Fruit fly (Drosophila melanogaster) whole organism, embryonic: ENCODE measurements around the gene nst.

Source experiments
- ATbp ChIP-seq: fragments of 200-800 bp; sonication (Bioruptor generic); optimal IDR thresholded peaks from 2 replicates; lab custom pipeline; 2017; ENCODE audit warnings: missing biosample characterization, mild to moderate bottlenecking, missing genetic modification characterization, missing genetic modification reagents
- Atf-2 ChIP-seq: fragments of 200-800 bp; sonication (Bioruptor generic); optimal IDR thresholded peaks from 2 replicates; lab custom pipeline; 2016; ENCODE audit warnings: missing biosample characterization, missing genetic modification characterization
- CG10209 ChIP-seq: fragments of 200-800 bp; sonication (Bioruptor generic); optimal IDR thresholded peaks from 3 replicates; lab custom pipeline; 2017; ENCODE audit warnings: missing biosample characterization, mild to moderate bottlenecking, missing genetic modification characterization, missing genetic modification reagents
- CG10431 ChIP-seq: fragments of 200-800 bp; sonication (Bioruptor generic); optimal IDR thresholded peaks from 3 replicates; lab custom pipeline; 2018; ENCODE audit warnings: missing biosample characterization, mild to moderate bottlenecking, missing genetic modification characterization
- CG13775 ChIP-seq: fragments of 200-800 bp; sonication (Bioruptor generic); optimal IDR thresholded peaks from 3 replicates; lab custom pipeline; 2017; ENCODE audit warnings: missing biosample characterization, mild to moderate bottlenecking, missing genetic modification characterization
- CG14014 ChIP-seq: fragments of 200-800 bp; sonication (Bioruptor generic); IDR thresholded peaks from 2 replicates; pipeline ENCODE4 v1.3.6; 2022; ENCODE audit warnings: missing biosample characterization, missing genetic modification characterization
- CG17802 ChIP-seq: fragments of 200-800 bp; sonication (Bioruptor generic); optimal IDR thresholded peaks from 2 replicates; lab custom pipeline; 2018; ENCODE audit warnings: missing biosample characterization, mild to moderate bottlenecking, missing genetic modification characterization, moderate library complexity
- CG2875 ChIP-seq: fragments of 200-800 bp; sonication (Bioruptor generic); optimal IDR thresholded peaks from 2 replicates; lab custom pipeline; 2017; ENCODE audit warnings: missing biosample characterization, mild to moderate bottlenecking, missing genetic modification characterization, missing genetic modification reagents
- CG30403 ChIP-seq: fragments of 200-800 bp; sonication (Bioruptor generic); optimal IDR thresholded peaks from 3 replicates; lab custom pipeline; 2016; ENCODE audit warnings: missing biosample characterization, missing genetic modification characterization
- CG33213 ChIP-seq: fragments of 200-800 bp; sonication (Bioruptor generic); optimal IDR thresholded peaks from 3 replicates; lab custom pipeline; 2016; ENCODE audit warnings: missing biosample characterization, missing genetic modification characterization
- CG34422 ChIP-seq: fragments of 200-800 bp; sonication (Bioruptor generic); IDR thresholded peaks from 3 replicates; pipeline ENCODE4 v1.3.6; 2022; ENCODE audit warnings: missing biosample characterization, missing genetic modification characterization
- CG3838 ChIP-seq: fragments of 200-800 bp; sonication (Bioruptor generic); optimal IDR thresholded peaks from 3 replicates; lab custom pipeline; 2016; ENCODE audit warnings: missing biosample characterization, missing genetic modification characterization
- CG43689 ChIP-seq: fragments of 200-800 bp; sonication (Bioruptor generic); IDR thresholded peaks from 2 replicates; pipeline ENCODE4 v1.3.6; 2022; ENCODE audit warnings: missing biosample characterization, missing genetic modification characterization
- CG4707 ChIP-seq: fragments of 200-800 bp; sonication (Bioruptor generic); optimal IDR thresholded peaks from 2 replicates; lab custom pipeline; 2018; ENCODE audit warnings: missing biosample characterization, mild to moderate bottlenecking, missing genetic modification characterization, moderate library complexity
- CG6689 ChIP-seq: fragments of 200-800 bp; sonication (Bioruptor generic); IDR thresholded peaks from 2 replicates; pipeline ENCODE4 v1.3.6; 2022; ENCODE audit warnings: missing biosample characterization, missing genetic modification characterization
- CG6791 ChIP-seq: fragments of 200-800 bp; sonication (Bioruptor generic); IDR thresholded peaks from 3 replicates; pipeline ENCODE4 v1.3.6; 2022; ENCODE audit warnings: missing biosample characterization, missing genetic modification characterization; ENCODE audit not compliant: partially characterized antibody
- CG7372 ChIP-seq: fragments of 200-800 bp; sonication (Bioruptor generic); IDR thresholded peaks from 2 replicates; pipeline ENCODE4 v1.3.6; 2022; ENCODE audit warnings: missing biosample characterization, missing genetic modification characterization
- CG9932 ChIP-seq: fragments of 200-800 bp; sonication (Bioruptor generic); IDR thresholded peaks from 2 replicates; pipeline ENCODE4 v1.3.6; 2022; ENCODE audit warnings: missing biosample characterization, missing genetic modification characterization
- E2f1 ChIP-seq: fragments of 200-800 bp; sonication (Bioruptor generic); IDR thresholded peaks from 2 replicates; pipeline ENCODE4 v1.3.6; 2022; ENCODE audit warnings: missing biosample characterization, missing genetic modification characterization
- E2f2 ChIP-seq: fragments of 200-800 bp; sonication (Bioruptor generic); IDR thresholded peaks from 2 replicates; pipeline ENCODE4 v1.3.6; 2022; ENCODE audit warnings: missing biosample characterization, missing genetic modification characterization
- ERR ChIP-seq: fragments of 200-800 bp; sonication (Bioruptor generic); optimal IDR thresholded peaks from 2 replicates; lab custom pipeline; 2016; ENCODE audit warnings: missing biosample characterization, missing genetic modification characterization
- Elba2 ChIP-seq: fragments of 200-800 bp; sonication (Bioruptor generic); optimal IDR thresholded peaks from 3 replicates; lab custom pipeline; 2016; ENCODE audit warnings: missing biosample characterization, missing genetic modification characterization
- Ets65A ChIP-seq: fragments of 200-800 bp; sonication (Bioruptor generic); peaks from one replicate; lab custom pipeline; 2016; ENCODE audit warnings: missing biosample characterization, missing genetic modification characterization
- Hmr ChIP-seq: fragments of 200-800 bp; sonication (Bioruptor generic); optimal IDR thresholded peaks from 3 replicates; lab custom pipeline; 2017; ENCODE audit warnings: mild to moderate bottlenecking, missing biosample characterization, missing genetic modification reagents, missing genetic modification characterization
- Hr51 ChIP-seq, 2 experiments: fragments of 200-800 bp; sonication (Bioruptor generic); optimal IDR thresholded peaks; 2 replicates in 1 of 2; 3 replicates in 1 of 2; lab custom pipeline; 2016 to 2018; ENCODE audit warnings: missing biosample characterization in 2 of 2, missing genetic modification characterization in 2 of 2, mild to moderate bottlenecking in 1 of 2, moderate library complexity in 1 of 2
- MBD-R2 ChIP-seq: fragments of 200-800 bp; sonication (Bioruptor generic); IDR thresholded peaks from 2 replicates; pipeline ENCODE4 v1.3.6; 2022; ENCODE audit warnings: missing biosample characterization, missing genetic modification characterization
- MTF-1 ChIP-seq: fragments of 200-800 bp; sonication (Bioruptor generic); optimal IDR thresholded peaks from 2 replicates; lab custom pipeline; 2018; ENCODE audit warnings: missing biosample characterization, mild to moderate bottlenecking, missing genetic modification characterization, borderline replicate concordance
- Mad ChIP-seq: fragments of 200-800 bp; sonication (Bioruptor generic); optimal IDR thresholded peaks from 2 replicates; lab custom pipeline; 2016; ENCODE audit warnings: missing biosample characterization, missing genetic modification characterization
- NFAT ChIP-seq: fragments of 200-800 bp; sonication (Bioruptor generic); IDR thresholded peaks from 2 replicates; pipeline ENCODE4 v1.3.6; 2022; ENCODE audit warnings: missing biosample characterization, missing genetic modification characterization
- NfI ChIP-seq: fragments of 200-800 bp; sonication (Bioruptor generic); optimal IDR thresholded peaks from 3 replicates; lab custom pipeline; 2018; ENCODE audit warnings: missing biosample characterization, mild to moderate bottlenecking, missing genetic modification characterization, moderate library complexity
- Ptx1 ChIP-seq: fragments of 200-800 bp; sonication (Bioruptor generic); IDR thresholded peaks from 2 replicates; pipeline ENCODE4 v1.3.6; 2022; ENCODE audit warnings: missing biosample characterization, missing genetic modification characterization
- Sox102F ChIP-seq: fragments of 200-800 bp; sonication (Bioruptor generic); optimal IDR thresholded peaks from 2 replicates; lab custom pipeline; 2018; ENCODE audit warnings: missing biosample characterization, mild to moderate bottlenecking, missing genetic modification characterization, moderate library complexity
- ac ChIP-seq: fragments of 200-800 bp; sonication (Bioruptor generic); optimal IDR thresholded peaks from 3 replicates; lab custom pipeline; 2017; ENCODE audit warnings: missing biosample characterization, mild to moderate bottlenecking, missing genetic modification characterization
- amos ChIP-seq: fragments of 200-800 bp; sonication (Bioruptor generic); IDR thresholded peaks from 2 replicates; pipeline ENCODE4 v1.3.6; 2022; ENCODE audit warnings: missing biosample characterization, missing genetic modification characterization; ENCODE audit not compliant: partially characterized antibody
- bigmax ChIP-seq: fragments of 200-800 bp; sonication (Bioruptor generic); optimal IDR thresholded peaks from 2 replicates; lab custom pipeline; 2018; ENCODE audit warnings: missing biosample characterization, mild to moderate bottlenecking, missing genetic modification characterization
- chif ChIP-seq, 2 experiments: fragments of 200-800 bp; sonication (Bioruptor generic); optimal IDR thresholded peaks; 3 replicates each; lab custom pipeline; 2016; ENCODE audit warnings: missing biosample characterization in 2 of 2, missing genetic modification characterization in 2 of 2
- cwo ChIP-seq: fragments of 200-800 bp; sonication (Bioruptor generic); optimal IDR thresholded peaks from 3 replicates; lab custom pipeline; 2017; ENCODE audit warnings: missing biosample characterization, missing genetic modification characterization, mild to moderate bottlenecking, moderate library complexity, missing genetic modification reagents
- da ChIP-seq: fragments of 200-800 bp; sonication (Bioruptor generic); optimal IDR thresholded peaks from 2 replicates; lab custom pipeline; 2016; ENCODE audit warnings: missing biosample characterization, missing genetic modification characterization
- disco-r ChIP-seq: fragments of 200-800 bp; sonication (Bioruptor generic); optimal IDR thresholded peaks from 2 replicates; lab custom pipeline; 2016; ENCODE audit warnings: missing biosample characterization, missing genetic modification characterization
- ind ChIP-seq: fragments of 200-800 bp; sonication (Bioruptor generic); optimal IDR thresholded peaks from 3 replicates; lab custom pipeline; 2016; ENCODE audit warnings: missing biosample characterization, missing genetic modification characterization
- klu ChIP-seq: fragments of 200-800 bp; sonication (Bioruptor generic); IDR thresholded peaks from 2 replicates; pipeline ENCODE4 v1.3.6; 2022; ENCODE audit warnings: missing biosample characterization, missing genetic modification characterization
- knrl ChIP-seq: fragments of 200-800 bp; sonication (Bioruptor generic); IDR thresholded peaks from 3 replicates; pipeline ENCODE4 v1.3.6; 2022; ENCODE audit warnings: missing biosample characterization, missing genetic modification characterization; ENCODE audit not compliant: partially characterized antibody
- lmd ChIP-seq: fragments of 200-800 bp; sonication (Bioruptor generic); IDR thresholded peaks from 2 replicates; pipeline ENCODE4 v1.3.6; 2022; ENCODE audit warnings: missing biosample characterization, missing genetic modification characterization
- nerfin-1 ChIP-seq: fragments of 200-800 bp; sonication (Bioruptor generic); optimal IDR thresholded peaks from 3 replicates; lab custom pipeline; 2019; ENCODE audit warnings: missing biosample characterization, mild to moderate bottlenecking, missing genetic modification characterization, moderate library complexity
- peb ChIP-seq: fragments of 200-800 bp; sonication (Bioruptor generic); IDR thresholded peaks from 2 replicates; pipeline ENCODE4 v1.3.6; 2022; ENCODE audit warnings: missing biosample characterization, missing genetic modification characterization
- pnt ChIP-seq: fragments of 200-800 bp; sonication (Bioruptor generic); optimal IDR thresholded peaks from 3 replicates; lab custom pipeline; 2016; ENCODE audit warnings: missing biosample characterization, missing genetic modification characterization
- rib ChIP-seq: fragments of 200-800 bp; sonication (Bioruptor generic); IDR thresholded peaks from 2 replicates; pipeline ENCODE4 v1.3.6; 2022; ENCODE audit warnings: missing biosample characterization, missing genetic modification characterization
- row ChIP-seq: fragments of 200-800 bp; sonication (Bioruptor generic); IDR thresholded peaks from 3 replicates; pipeline ENCODE4 v1.3.6; 2022; ENCODE audit warnings: missing biosample characterization, missing genetic modification characterization
- tup ChIP-seq: fragments of 200-800 bp; sonication (Bioruptor generic); optimal IDR thresholded peaks from 2 replicates; lab custom pipeline; 2016; ENCODE audit warnings: missing biosample characterization, mild to moderate bottlenecking, missing genetic modification characterization, moderate library complexity
- vfl ChIP-seq: fragments of 200-800 bp; sonication (Bioruptor generic); optimal IDR thresholded peaks from 2 replicates; lab custom pipeline; 2016; ENCODE audit warnings: missing biosample characterization, missing genetic modification characterization

Gene nst

DNA sequence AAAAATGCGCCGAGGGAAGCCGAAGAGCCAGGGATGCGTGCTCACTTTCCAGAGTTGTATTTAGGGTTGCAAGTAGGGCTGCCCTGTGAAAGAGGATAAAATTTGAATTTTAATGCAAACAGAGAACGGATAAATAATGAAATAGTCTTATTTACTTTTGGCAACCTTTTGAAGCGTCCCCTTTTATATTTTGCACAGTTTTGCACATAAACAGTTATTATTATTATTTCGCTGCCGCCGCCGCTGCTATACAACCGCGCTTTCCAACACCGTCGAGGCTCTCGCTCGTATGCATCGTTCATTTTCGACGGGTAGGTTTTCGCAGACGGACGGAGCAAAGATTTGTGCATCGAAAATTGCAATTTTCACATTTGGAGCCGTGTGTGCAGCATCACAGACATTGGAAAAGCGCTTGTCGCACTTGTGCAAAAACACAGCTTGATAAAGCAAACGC lies 15.2 kb downstream of the nst start, which contains the start of the genes sti and tral (continued):
- peak; percentile 50 for TF ChIP-seq CG17802 (tag; lab: Kevin White, UChicago)
- peak; percentile 87 for TF ChIP-seq Atf-2 (GFP tag; lab: Kevin White, UChicago)
- TF ChIP-seq CG3838 (GFP tag; lab: Kevin White, UChicago): peak; percentile 44
- peak; percentile 72 for TF ChIP-seq klu
- peak; percentile 88 for TF ChIP-seq row (GFP tag; lab: Robert Waterston, UW)
- TF ChIP-seq NfI (GFP tag; lab: Kevin White, UChicago): peak; percentile 91
- peak; percentile 90 for TF ChIP-seq Ptx1 (GFP tag; lab: Robert Waterston, UW)
- peak; percentile 77 for TF ChIP-seq cwo
- no peak for TF ChIP-seq CG6791 (GFP tag; lab: Robert Waterston, UW)
- peak; percentile 99 for TF ChIP-seq E2f2 (GFP tag; lab: Robert Waterston, UW)
- TF ChIP-seq rib (GFP tag; lab: Robert Waterston, UW): peak; percentile 85
- peak; percentile 88 for TF ChIP-seq NFAT
- TF ChIP-seq ac: peak; percentile 16
- peak; percentile 84 for TF ChIP-seq CG10209 (GFP tag; lab: Kevin White, UChicago)
- peak; percentile 92 for TF ChIP-seq CG13775 (GFP tag; lab: Kevin White, UChicago)
- peak; percentile 93 for TF ChIP-seq Mad (GFP tag; lab: Kevin White, UChicago)
- peak; percentile 67 for TF ChIP-seq CG10431 (GFP tag; lab: Kevin White, UChicago)
- TF ChIP-seq vfl (GFP tag; lab: Kevin White, UChicago): peak; percentile 93
- TF ChIP-seq amos: no peak; the same call in 1 of the 2 replicates
- peak; percentile 24; the same call in 1 of the 2 replicates for TF ChIP-seq CG43689 (GFP tag; lab: Robert Waterston, UW)
- peak; percentile 89 for TF ChIP-seq CG33213
- TF ChIP-seq ind (GFP tag; lab: Kevin White, UChicago): peak; percentile 91
- TF ChIP-seq CG7372 (GFP tag; lab: Robert Waterston, UW): peak; percentile 83
- peak; percentile 86 for TF ChIP-seq ERR
- peak; percentile 53; the same call in 1 of the 2 replicates for TF ChIP-seq peb
- TF ChIP-seq pnt (GFP tag; lab: Kevin White, UChicago): peak; percentile 92
- peak; percentile 100 for TF ChIP-seq Ets65A (GFP tag; lab: Kevin White, UChicago)
- peak; percentile 41 for TF ChIP-seq CG4707 (GFP tag; lab: Kevin White, UChicago)
- peak; percentile 4 for TF ChIP-seq MTF-1 (GFP tag; lab: Kevin White, UChicago)
- TF ChIP-seq Sox102F: peak; percentile 83
- TF ChIP-seq E2f1 (GFP tag; lab: Robert Waterston, UW): peak; percentile 74
- TF ChIP-seq Hmr (GFP tag; lab: Kevin White, UChicago): peak; percentile 90
- peak; percentile 79 to 96 for TF ChIP-seq Hr51 (GFP tag; optimal IDR thresholded peaks at IDR 0.05; lab: Kevin White, UChicago)
- TF ChIP-seq bigmax: no peak
- peak; percentile 85 for TF ChIP-seq disco-r (GFP tag; lab: Kevin White, UChicago)
- peak; percentile 43; the same call in 1 of the 3 replicates for TF ChIP-seq knrl (GFP tag; lab: Robert Waterston, UW)
- peak; percentile 65 for TF ChIP-seq Elba2
- peak; percentile 87 for TF ChIP-seq CG6689 (GFP tag; lab: Robert Waterston, UW)
- peak; percentile 84 for TF ChIP-seq lmd
- peak; percentile 60 for TF ChIP-seq ATbp (GFP tag; lab: Kevin White, UChicago)
- TF ChIP-seq tup (GFP tag; lab: Kevin White, UChicago): peak; percentile 91
- TF ChIP-seq CG34422 (GFP tag; lab: Robert Waterston, UW): peak; percentile 79; the same call in 2 of the 3 replicates
- TF ChIP-seq chif (GFP tag; optimal IDR thresholded peaks at IDR 0.05; lab: Kevin White, UChicago): peak; percentile 85 to 93
- peak; percentile 39 for TF ChIP-seq CG2875
- TF ChIP-seq nerfin-1 (tag; lab: Kevin White, UChicago): peak; percentile 81
- peak; percentile 95 for TF ChIP-seq CG30403 (GFP tag; lab: Kevin White, UChicago)
- TF ChIP-seq MBD-R2 (GFP tag; lab: Robert Waterston, UW): peak; percentile 91
- peak; percentile 96 for TF ChIP-seq CG9932 (GFP tag; lab: Robert Waterston, UW)
- TF ChIP-seq da (GFP tag; lab: Kevin White, UChicago): peak; percentile 91
- TF ChIP-seq CG14014: peak; percentile 87
